Worm (Caenorhabditis elegans): ENCODE measurements around the gene tsp-20.
A peak's percentile ranks its signal among the peaks of the same experiment; 100 is the strongest.

Gene tsp-20

DNA sequence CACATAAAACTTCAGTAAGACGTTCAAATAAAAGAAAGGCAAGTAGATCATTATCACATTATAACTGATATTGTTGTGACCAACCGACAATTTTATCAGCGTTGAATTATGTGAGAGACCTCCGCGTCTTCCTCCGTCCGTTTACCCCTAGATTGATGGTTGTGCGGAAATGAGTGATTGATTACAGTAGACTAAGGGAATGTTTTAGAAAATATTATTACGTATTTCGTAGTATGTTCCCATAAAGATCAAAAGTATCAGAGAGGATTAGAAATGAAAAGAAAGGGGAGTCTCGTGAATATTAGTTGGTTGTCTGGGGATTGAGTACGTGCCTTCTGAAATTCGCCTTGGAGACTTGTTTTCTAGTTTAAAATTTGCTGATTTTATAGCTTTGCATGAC lies 4.9 kb upstream of the tsp-20 start:
- no peak for TF ChIP-seq unc-98 (GFP tag; IDR thresholded peaks at IDR 0.05)
- peak; percentile 23 for TF ChIP-seq blmp-1 (tag; optimal IDR thresholded peaks at IDR 0.05)
- TF ChIP-seq tbx-2 (tag; optimal IDR thresholded peaks at IDR 0.05) = no peak
- TF ChIP-seq fkh-10 (GFP tag; optimal IDR thresholded peaks at IDR 0.05) = no peak
- no peak for TF ChIP-seq nhr-28 (tag; optimal IDR thresholded peaks at IDR 0.05)
- TF ChIP-seq ceh-90 (tag; optimal IDR thresholded peaks at IDR 0.05) = no peak
- TF ChIP-seq hlh-4 (tag; optimal IDR thresholded peaks at IDR 0.05) = no peak
- TF ChIP-seq nhr-71 (tag; optimal IDR thresholded peaks at IDR 0.05) = peak; percentile 28
- TF ChIP-seq egl-27 (tag; optimal IDR thresholded peaks at IDR 0.05) = no peak
- TF ChIP-seq elt-3 (tag; optimal IDR thresholded peaks at IDR 0.05) = peak in 2 of 6 experiments; percentile 21 to 57
- TF ChIP-seq fkh-8 (tag; optimal IDR thresholded peaks at IDR 0.05) = peak; percentile 49
- peak; percentile 51 for TF ChIP-seq lin-14 (GFP tag; optimal IDR thresholded peaks at IDR 0.05)
- no peak for TF ChIP-seq fkh-4 (tag; optimal IDR thresholded peaks at IDR 0.05; ENCODE audit: borderline replicate concordance)
- TF ChIP-seq C16A3.4 (tag; optimal IDR thresholded peaks at IDR 0.05) = no peak

DNA sequence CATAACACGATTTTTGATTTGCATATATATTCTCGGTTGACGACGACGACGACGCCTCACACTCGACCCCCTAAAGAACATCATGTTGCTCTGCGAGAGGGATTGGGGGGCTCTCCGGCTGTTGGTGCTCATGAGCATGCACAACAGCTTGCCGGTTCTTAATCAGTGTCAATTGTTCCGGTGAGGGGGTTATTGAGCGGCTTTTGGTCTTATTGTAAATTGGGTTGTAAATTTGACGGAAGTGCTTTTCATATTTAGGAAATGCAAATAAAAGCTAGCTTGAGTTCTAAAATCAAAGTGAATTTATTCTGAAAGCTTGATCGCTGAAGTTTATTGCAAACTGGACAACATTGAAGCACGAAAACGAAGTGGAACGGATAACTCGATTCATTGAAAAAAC lies 4.1 kb upstream of the tsp-20 start:
- TF ChIP-seq egl-13 (tag; optimal IDR thresholded peaks at IDR 0.05) = no peak
- TF ChIP-seq dsc-1 (tag; optimal IDR thresholded peaks at IDR 0.05) = peak; percentile 4

ce11 chrX:12036114-12036513 lies 2.3 kb upstream of the tsp-20 start:
- TF ChIP-seq nhr-20 (tag; optimal IDR thresholded peaks at IDR 0.05) (no peak), ets-5 (GFP tag; IDR thresholded peaks at IDR 0.05) (no peak), dsc-1 (tag; optimal IDR thresholded peaks at IDR 0.05) (peak; percentile 75), lin-13 (GFP tag; optimal IDR thresholded peaks at IDR 0.05) (no peak)

DNA sequence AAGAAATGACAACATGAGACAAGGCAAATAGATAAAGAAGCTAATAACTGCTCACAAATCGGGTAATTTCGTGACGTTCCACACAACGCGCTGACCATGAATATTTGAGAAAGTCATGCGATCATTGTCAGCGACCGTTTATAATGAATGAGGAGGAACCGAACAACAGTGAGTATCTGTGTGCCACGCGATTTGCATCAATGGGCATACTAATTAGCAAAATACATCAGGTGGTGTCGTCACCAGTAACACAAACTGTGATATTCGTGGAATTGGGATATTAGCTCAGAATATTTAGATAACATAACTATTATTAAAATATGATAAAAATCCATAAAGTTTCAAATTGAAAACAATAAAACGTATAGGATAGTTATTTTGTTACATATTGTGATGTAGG lies 824 bp upstream of the tsp-20 start:
- TF ChIP-seq dsc-1 (tag; optimal IDR thresholded peaks at IDR 0.05) (peak; percentile 88), ceh-8 (GFP tag; optimal IDR thresholded peaks at IDR 0.05) (peak; percentile 73), lin-14 (GFP tag; optimal IDR thresholded peaks at IDR 0.05) (peak; percentile 40), unc-30 (tag; optimal IDR thresholded peaks at IDR 0.05) (no peak), sptf-1 (tag; optimal IDR thresholded peaks at IDR 0.05) (no peak), sox-4 (tag; optimal IDR thresholded peaks at IDR 0.05) (peak; percentile 22), nhr-47 (tag; optimal IDR thresholded peaks at IDR 0.05) (peak; percentile 34), fkh-4 (tag; optimal IDR thresholded peaks at IDR 0.05; ENCODE audit: borderline replicate concordance) (peak; percentile 7), mab-9 (GFP tag; IDR thresholded peaks at IDR 0.05) (no peak), ztf-11 (tag; optimal IDR thresholded peaks at IDR 0.05) (peak in 1 of 2 experiments; percentile 1), nhr-71 (tag; optimal IDR thresholded peaks at IDR 0.05) (peak; percentile 52), fkh-8 (tag; optimal IDR thresholded peaks at IDR 0.05) (peak; percentile 76)

DNA sequence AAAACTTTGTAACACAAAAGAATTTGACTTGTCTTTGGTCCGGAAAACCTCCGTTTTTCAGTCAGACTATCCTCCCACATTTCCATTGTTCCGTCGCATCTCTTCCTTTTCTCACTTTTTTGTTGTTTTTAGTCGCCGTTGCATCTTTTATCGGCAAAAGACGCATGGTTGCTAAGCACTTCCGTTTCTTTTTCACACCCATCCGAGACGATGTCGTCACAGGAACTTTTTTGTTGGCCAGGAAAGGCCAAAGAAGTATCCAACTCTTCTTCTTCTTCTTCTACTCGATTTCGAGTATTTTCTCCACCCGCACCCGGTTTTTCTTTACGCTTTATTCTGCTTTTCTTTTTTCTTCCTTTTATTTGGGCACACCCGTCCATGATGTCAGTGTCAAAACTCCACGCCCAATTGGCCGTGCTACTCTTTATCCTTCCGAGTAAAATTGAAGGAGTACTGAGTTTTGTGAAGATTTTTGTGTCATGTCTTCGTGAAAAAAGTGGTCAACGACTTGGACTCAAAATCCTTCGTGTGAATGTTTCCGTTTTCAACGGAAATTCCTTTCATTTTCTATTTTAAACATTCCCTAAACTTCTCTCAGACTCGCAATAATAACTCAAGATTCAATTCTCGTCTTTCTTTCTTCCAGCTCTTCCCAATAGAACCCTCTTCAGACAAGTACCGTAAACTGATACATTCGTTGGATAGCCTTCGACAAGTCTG lies 8.6 kb downstream of the tsp-20 start, which contains the start of gene B0198.2:
TSS of gene B0198.2 (plus strand) at position 670 of the 720 bp plus-strand sequence.
- TF ChIP-seq lin-14 (GFP tag; optimal IDR thresholded peaks at IDR 0.05) (peak; percentile 62), snpc-4 (tag; optimal IDR thresholded peaks at IDR 0.05) (no peak), fkh-10 (GFP tag; optimal IDR thresholded peaks at IDR 0.05) (peak; percentile 65), efl-1 (optimal IDR thresholded peaks at IDR 0.05) (no peak), efl-1 (GFP tag; optimal IDR thresholded peaks at IDR 0.05 in 1 of 2) (peak in 1 of 2 experiments; percentile 13), hlh-17 (GFP tag; optimal IDR thresholded peaks at IDR 0.05; ENCODE audit: borderline replicate concordance) (no peak), C04F5.9 (tag; optimal IDR thresholded peaks at IDR 0.05) (no peak), ceh-82 (tag; optimal IDR thresholded peaks at IDR 0.05) (no peak), irx-1 (tag; optimal IDR thresholded peaks at IDR 0.05) (peak; percentile 36), lin-13 (GFP tag; optimal IDR thresholded peaks at IDR 0.05) (no peak)

Measured in whole organism, L1 larva.